Worm (Caenorhabditis elegans) whole organism, L4 larva: ENCODE results near the gene T26E4.18.
"Not testable (repeated sequence)": the region's sequence is repeated elsewhere in the genome, so short reads cannot be mapped to it uniquely, and the experiment has no call there.

ENCODE experiments used
- F26F4.8 ChIP-seq: fragments of 200-800 bp; sonication (Bioruptor generic); conservative IDR thresholded peaks from 2 replicates; pipeline ENCODE4 v1.3.6; 2022; ENCODE audit warnings: missing genetic modification characterization, missing compliant biosample characterization
- F44E2.7 ChIP-seq: fragments of 200-800 bp; sonication (Bioruptor generic); IDR thresholded peaks from 2 replicates; pipeline ENCODE4 v2.1.2; 2022; ENCODE audit warnings: missing genetic modification characterization, missing compliant biosample characterization
- T20F7.1 ChIP-seq: fragments of 200-800 bp; sonication (Bioruptor generic); optimal IDR thresholded peaks from 2 replicates; lab custom pipeline; 2018; ENCODE audit warnings: mild to moderate bottlenecking, missing genetic modification characterization, missing compliant biosample characterization
- T26A8.4 ChIP-seq: fragments of 200-800 bp; sonication (Bioruptor generic); IDR thresholded peaks from 2 replicates; pipeline ENCODE4 v1.3.6; 2022; ENCODE audit warnings: missing genetic modification characterization, missing compliant biosample characterization
- Y48G9A.11 ChIP-seq: fragments of 200-800 bp; sonication (Bioruptor generic); IDR thresholded peaks from 2 replicates; pipeline ENCODE4 v1.3.6; 2022; ENCODE audit warnings: missing genetic modification reagents, missing genetic modification characterization, missing compliant biosample characterization
- Y5F2A.4 ChIP-seq: fragments of 200-800 bp; sonication (Bioruptor generic); optimal IDR thresholded peaks from 2 replicates; lab custom pipeline; 2018; ENCODE audit warnings: mild to moderate bottlenecking, missing genetic modification characterization, missing compliant biosample characterization
- aha-1 ChIP-seq: fragments of 150-350 bp; peaks from one replicate; lab custom pipeline; 2014; ENCODE audit warnings: missing biosample characterization, missing genetic modification characterization
- aly-2 ChIP-seq: sonication (generic microtip); optimal IDR thresholded peaks from 2 replicates; lab custom pipeline; 2018; ENCODE audit warnings: missing biosample characterization, missing genetic modification characterization
- ceh-32 ChIP-seq: sonication (generic microtip); optimal IDR thresholded peaks from 2 replicates; lab custom pipeline; 2016; ENCODE audit warnings: mild to moderate bottlenecking, missing genetic modification characterization, missing compliant biosample characterization; ENCODE audit not compliant: poor library complexity
- ceh-44 ChIP-seq: fragments of 200-800 bp; sonication (Bioruptor generic); IDR thresholded peaks from 2 replicates; pipeline ENCODE4 v1.3.6; 2022; ENCODE audit warnings: missing genetic modification reagents, missing genetic modification characterization, missing compliant biosample characterization
- ceh-62 ChIP-seq: sonication (generic microtip); optimal IDR thresholded peaks from 2 replicates; lab custom pipeline; 2017; ENCODE audit warnings: missing biosample characterization, missing genetic modification characterization
- ces-1 ChIP-seq: fragments of 150-350 bp; sonication (generic microtip); optimal IDR thresholded peaks from 4 replicates; lab custom pipeline; 2014; ENCODE audit warnings: missing biosample characterization, missing genetic modification reagents, missing genetic modification characterization
- cey-2 ChIP-seq: sonication (generic microtip); optimal IDR thresholded peaks from 3 replicates; lab custom pipeline; 2017; ENCODE audit warnings: missing genetic modification characterization, mild to moderate bottlenecking, missing compliant biosample characterization, antibody characterized with exemption, borderline replicate concordance; ENCODE audit not compliant: insufficient read depth
- dmd-8 ChIP-seq: fragments of 200-800 bp; sonication (Bioruptor generic); IDR thresholded peaks from 2 replicates; pipeline ENCODE4 v1.3.6; 2022; ENCODE audit warnings: missing genetic modification characterization, missing compliant biosample characterization
- dpl-1 ChIP-seq: fragments of 150-350 bp; optimal IDR thresholded peaks from 2 replicates; lab custom pipeline; 2014; ENCODE audit warnings: missing biosample characterization, missing genetic modification reagents, missing genetic modification characterization
- fkh-10 ChIP-seq: fragments of 150-350 bp; optimal IDR thresholded peaks from 2 replicates; lab custom pipeline; 2014; ENCODE audit warnings: missing biosample characterization, missing genetic modification reagents, missing genetic modification characterization
- gei-8 ChIP-seq: fragments of 200-800 bp; sonication (Bioruptor generic); optimal IDR thresholded peaks from 2 replicates; lab custom pipeline; 2018; ENCODE audit warnings: mild to moderate bottlenecking, missing genetic modification characterization, missing compliant biosample characterization
- hif-1 ChIP-seq, 2 experiments: sonication (generic microtip); optimal IDR thresholded peaks; 2 replicates each; lab custom pipeline; 2016 to 2017; ENCODE audit warnings: missing compliant biosample characterization in 2 of 2, missing genetic modification characterization in 2 of 2, missing genetic modification reagents in 2 of 2, missing genotype in 2 of 2, mild to moderate bottlenecking in 1 of 2
- hmg-1.1 ChIP-seq: fragments of 200-800 bp; sonication (Bioruptor generic); IDR thresholded peaks from 2 replicates; pipeline ENCODE4 v1.3.6; 2022; ENCODE audit warnings: missing genetic modification reagents, missing genetic modification characterization, missing compliant biosample characterization
- lin-1 ChIP-seq: fragments of 200-800 bp; sonication (Bioruptor generic); IDR thresholded peaks from 2 replicates; pipeline ENCODE4 v1.3.6; 2022; ENCODE audit warnings: missing genetic modification reagents, missing genetic modification characterization, missing compliant biosample characterization
- lin-29 ChIP-seq: fragments of 200-800 bp; sonication (Bioruptor generic); IDR thresholded peaks from 2 replicates; pipeline ENCODE4 v1.3.6; 2022; ENCODE audit warnings: missing genetic modification reagents, missing genetic modification characterization, missing compliant biosample characterization
- lin-38 ChIP-seq: fragments of 200-800 bp; sonication (Bioruptor generic); IDR thresholded peaks from 2 replicates; pipeline ENCODE4 v1.3.6; 2022; ENCODE audit warnings: missing genetic modification reagents, missing genetic modification characterization, missing compliant biosample characterization
- mdl-1 ChIP-seq, 2 experiments: fragments of 150-350 bp in 1 of 2; sonication (generic microtip) in 1 of 2; optimal IDR thresholded peaks; 2 replicates each; lab custom pipeline; 2014 to 2017; ENCODE audit warnings: missing biosample characterization in 2 of 2, missing genetic modification characterization in 2 of 2
- nhr-102 ChIP-seq: sonication (generic microtip); optimal IDR thresholded peaks from 2 replicates; lab custom pipeline; 2016; ENCODE audit warnings: mild to moderate bottlenecking, missing genetic modification characterization, moderate library complexity, missing compliant biosample characterization
- nhr-11 ChIP-seq: fragments of 150-350 bp; optimal IDR thresholded peaks from 2 replicates; lab custom pipeline; 2014; ENCODE audit warnings: missing biosample characterization, missing genetic modification characterization
- snpc-4 ChIP-seq: fragments of 150-350 bp; optimal IDR thresholded peaks from 2 replicates; lab custom pipeline; 2014; ENCODE audit warnings: missing biosample characterization, missing genetic modification characterization
- tag-97 ChIP-seq: fragments of 200-800 bp; sonication (Bioruptor generic); IDR thresholded peaks from 2 replicates; pipeline ENCODE4 v1.3.6; 2022; ENCODE audit warnings: missing genetic modification characterization, missing compliant biosample characterization
- unc-130 ChIP-seq: sonication (generic microtip); optimal IDR thresholded peaks from 2 replicates; lab custom pipeline; 2016; ENCODE audit warnings: missing genetic modification reagents, missing genetic modification characterization, missing compliant biosample characterization
- zfp-2 ChIP-seq: sonication (generic microtip); optimal IDR thresholded peaks from 2 replicates; lab custom pipeline; 2016; ENCODE audit warnings: mild to moderate bottlenecking, missing genetic modification characterization, missing compliant biosample characterization
- ztf-7 ChIP-seq: fragments of 150-350 bp; optimal IDR thresholded peaks from 2 replicates; lab custom pipeline; 2014; ENCODE audit warnings: missing biosample characterization, missing genetic modification characterization

T26E4.18 gene

ce11 chrV:15766122-15766594 lies 37.5 kb downstream of the T26E4.18 start, which contains the start of the genes haf-3 and F57A10.2 (continued):
- TF ChIP-seq T26A8.4 (GFP tag; lab: Robert Waterston, UW) = peak; percentile 94
- TF ChIP-seq zfp-2 (tag; lab: Kevin White, UChicago) = peak; percentile 10
- peak; percentile 62; the same call in 1 of the 2 replicates for TF ChIP-seq lin-29 (GFP tag; lab: Robert Waterston, UW)
- TF ChIP-seq ztf-7 (tag; lab: Kevin White, UChicago) = peak; percentile 81
- TF ChIP-seq Y48G9A.11 (GFP tag; lab: Robert Waterston, UW) = peak; percentile 75
- no peak for TF ChIP-seq aly-2 (tag; lab: Kevin White, UChicago)
- no peak for TF ChIP-seq cey-2
- peak; percentile 99 for TF ChIP-seq dpl-1 (GFP tag; lab: Kevin White, UChicago)
- TF ChIP-seq ces-1 (GFP tag; lab: Kevin White, UChicago) = peak; percentile 6
- peak in 1 of 2 experiments; percentile 21 for TF ChIP-seq mdl-1 (tag; optimal IDR thresholded peaks at IDR 0.05; lab: Kevin White, UChicago)
- no peak for TF ChIP-seq T20F7.1
- peak; percentile 79 for TF ChIP-seq hmg-1.1 (GFP tag; lab: Robert Waterston, UW)
- peak; percentile 90 for TF ChIP-seq lin-38 (GFP tag; lab: Robert Waterston, UW)
- peak; percentile 79 for TF ChIP-seq fkh-10 (GFP tag; lab: Kevin White, UChicago)
- peak; percentile 44 to 54 for TF ChIP-seq hif-1 (tag; optimal IDR thresholded peaks at IDR 0.05; lab: Kevin White, UChicago)
- peak; percentile 92 for TF ChIP-seq nhr-102 (tag; lab: Kevin White, UChicago)
- no peak for TF ChIP-seq unc-130 (GFP tag; lab: Kevin White, UChicago)
- TF ChIP-seq ceh-62 = no peak
- peak; percentile 38 for TF ChIP-seq ceh-32 (tag; lab: Kevin White, UChicago)
- TF ChIP-seq, all 104 proteins: peak for 53

ce11 chrV:15758449-15758848 lies 45.2 kb downstream of the T26E4.18 start, which contains the start of gene str-9:
Gene str-9, plus strand, starts transcription at chrV:15758749.
- TF ChIP-seq snpc-4 (no peak), F44E2.7 (no peak), lin-1 (GFP tag; lab: Robert Waterston, UW) (no peak), ceh-44 (GFP tag; lab: Robert Waterston, UW) (no peak), unc-130 (GFP tag; lab: Kevin White, UChicago) (no peak), dmd-8 (no peak), gei-8 (GFP tag; lab: Kevin White, UChicago) (no peak), Y5F2A.4 (no peak), tag-97 (no peak)
- TF ChIP-seq, all 104 proteins: peak for 0

ce11 chrV:15757645-15758044 lies 46.0 kb downstream of the T26E4.18 start:
- TF ChIP-seq aha-1 (tag; lab: Kevin White, UChicago) = peak; percentile 92
- TF ChIP-seq cey-2 = no peak

- TF ChIP-seq mdl-1 (tag; optimal IDR thresholded peaks at IDR 0.05; lab: Kevin White, UChicago); F26F4.8 (GFP tag; lab: Robert Waterston, UW); nhr-11 (tag; lab: Kevin White, UChicago): not testable (repeated sequence)
- TF ChIP-seq, all 104 proteins: peak for 0; not testable (repeated sequence) for 104
These were observed 48.9 kb downstream of the T26E4.18 start, which contains the start of gene str-8 for ce11 chrV:15754731-15755130. Gene str-8, plus strand, starts transcription at chrV:15755031.
